Fruit fly (Drosophila melanogaster) whole organism, embryonic: ENCODE results near the gene CG3078.
A peak's percentile ranks its signal among the peaks of the same experiment; 100 is the strongest.

Source experiments
- CG10565 ChIP-seq: fragments of 200-800 bp; sonication (Bioruptor generic); optimal IDR thresholded peaks from 3 replicates; lab custom pipeline; 2016; ENCODE audit warnings: missing biosample characterization, mild to moderate bottlenecking, missing genetic modification characterization
- CG11085 ChIP-seq: fragments of 200-800 bp; sonication (Bioruptor generic); IDR thresholded peaks from 2 replicates; pipeline ENCODE4 v1.3.6; 2022; ENCODE audit warnings: missing biosample characterization, missing genetic modification characterization
- CG11560 ChIP-seq: fragments of 200-800 bp; sonication (Bioruptor generic); IDR thresholded peaks from 3 replicates; pipeline ENCODE4 v1.3.6; 2022; ENCODE audit warnings: missing biosample characterization, missing genetic modification characterization
- CG11696 ChIP-seq: fragments of 200-800 bp; sonication (Bioruptor generic); IDR thresholded peaks from 2 replicates; pipeline ENCODE4 v1.3.6; 2022; ENCODE audit warnings: missing biosample characterization, missing genetic modification characterization
- CG12299 ChIP-seq: fragments of 200-800 bp; sonication (Bioruptor generic); optimal IDR thresholded peaks from 2 replicates; lab custom pipeline; 2018; ENCODE audit warnings: missing biosample characterization, mild to moderate bottlenecking, missing genetic modification characterization
- CG13624 ChIP-seq: fragments of 200-800 bp; sonication (Bioruptor generic); optimal IDR thresholded peaks from 2 replicates; lab custom pipeline; 2016; ENCODE audit warnings: missing biosample characterization, missing genetic modification characterization
- CG1647 ChIP-seq: fragments of 200-800 bp; sonication (Bioruptor generic); optimal IDR thresholded peaks from 3 replicates; lab custom pipeline; 2016; ENCODE audit warnings: missing biosample characterization, missing genetic modification characterization
- CG16863 ChIP-seq: fragments of 200-800 bp; sonication (Bioruptor generic); optimal IDR thresholded peaks from 3 replicates; lab custom pipeline; 2016; ENCODE audit warnings: missing biosample characterization, missing genetic modification characterization
- CG17328 ChIP-seq: fragments of 200-800 bp; sonication (Bioruptor generic); IDR thresholded peaks from 2 replicates; pipeline ENCODE4 v1.3.6; 2022; ENCODE audit warnings: missing biosample characterization, missing genetic modification characterization
- CG17359 ChIP-seq: fragments of 200-800 bp; sonication (Bioruptor generic); optimal IDR thresholded peaks from 3 replicates; lab custom pipeline; 2018; ENCODE audit warnings: missing biosample characterization, mild to moderate bottlenecking, missing genetic modification characterization, moderate library complexity
- CG17612 ChIP-seq: fragments of 200-800 bp; sonication (Bioruptor generic); IDR thresholded peaks from 2 replicates; pipeline ENCODE4 v1.3.6; 2022; ENCODE audit warnings: missing biosample characterization, missing genetic modification characterization
- CG31441 ChIP-seq: fragments of 200-800 bp; sonication (Bioruptor generic); IDR thresholded peaks from 2 replicates; pipeline ENCODE4 v1.3.6; 2022; ENCODE audit warnings: missing biosample characterization, missing genetic modification characterization
- CG32532 ChIP-seq: fragments of 200-800 bp; sonication (Bioruptor generic); IDR thresholded peaks from 2 replicates; pipeline ENCODE4 v1.3.6; 2022; ENCODE audit warnings: missing biosample characterization, missing genetic modification characterization
- CG34422 ChIP-seq: fragments of 200-800 bp; sonication (Bioruptor generic); IDR thresholded peaks from 3 replicates; pipeline ENCODE4 v1.3.6; 2022; ENCODE audit warnings: missing biosample characterization, missing genetic modification characterization
- CG4328 ChIP-seq: fragments of 200-800 bp; sonication (Bioruptor generic); optimal IDR thresholded peaks from 3 replicates; lab custom pipeline; 2017; ENCODE audit warnings: missing biosample characterization, missing genetic modification reagents, missing genetic modification characterization
- CG4617 ChIP-seq: fragments of 200-800 bp; sonication (Bioruptor generic); optimal IDR thresholded peaks from 3 replicates; lab custom pipeline; 2016; ENCODE audit warnings: missing biosample characterization, missing genetic modification characterization, borderline replicate concordance
- CG6175 ChIP-seq: fragments of 200-800 bp; sonication (Bioruptor generic); IDR thresholded peaks from 3 replicates; pipeline ENCODE4 v1.3.6; 2022; ENCODE audit warnings: missing biosample characterization, missing genetic modification characterization
- CG7786 ChIP-seq: fragments of 200-800 bp; sonication (Bioruptor generic); optimal IDR thresholded peaks from 2 replicates; lab custom pipeline; 2016; ENCODE audit warnings: missing biosample characterization, missing genetic modification characterization
- CG7987 ChIP-seq: fragments of 200-800 bp; sonication (Bioruptor generic); optimal IDR thresholded peaks from 2 replicates; lab custom pipeline; 2018; ENCODE audit warnings: missing biosample characterization, mild to moderate bottlenecking, missing genetic modification characterization, moderate library complexity
- CG8359 ChIP-seq: fragments of 200-800 bp; sonication (Bioruptor generic); optimal IDR thresholded peaks from 2 replicates; lab custom pipeline; 2017; ENCODE audit warnings: missing biosample characterization, mild to moderate bottlenecking, missing genetic modification characterization, borderline replicate concordance
- CG8924 ChIP-seq: fragments of 200-800 bp; optimal IDR thresholded peaks from 3 replicates; lab custom pipeline; 2019; ENCODE audit warnings: missing biosample characterization, mild to moderate bottlenecking, missing genetic modification characterization, moderate library complexity
- Chrac-16 ChIP-seq: fragments of 200-800 bp; sonication (Bioruptor generic); optimal IDR thresholded peaks from 3 replicates; lab custom pipeline; 2016; ENCODE audit warnings: missing biosample characterization, missing genetic modification characterization
- Dek ChIP-seq: fragments of 200-800 bp; sonication (Bioruptor generic); optimal IDR thresholded peaks from 3 replicates; lab custom pipeline; 2019; ENCODE audit warnings: missing biosample characterization, mild to moderate bottlenecking, missing genetic modification characterization, moderate library complexity
- Dip3 ChIP-seq: fragments of 200-800 bp; sonication (Bioruptor generic); optimal IDR thresholded peaks from 3 replicates; lab custom pipeline; 2016; ENCODE audit warnings: missing biosample characterization, missing genetic modification characterization
- Doc2 ChIP-seq: fragments of 200-800 bp; sonication (Bioruptor generic); IDR thresholded peaks from 2 replicates; pipeline ENCODE4 v1.3.6; 2022; ENCODE audit warnings: missing biosample characterization, missing genetic modification characterization
- Elba2 ChIP-seq: fragments of 200-800 bp; sonication (Bioruptor generic); optimal IDR thresholded peaks from 3 replicates; lab custom pipeline; 2016; ENCODE audit warnings: missing biosample characterization, missing genetic modification characterization
- Ets97D ChIP-seq: fragments of 200-800 bp; sonication (Bioruptor generic); optimal IDR thresholded peaks from 3 replicates; lab custom pipeline; 2016; ENCODE audit warnings: missing biosample characterization, missing genetic modification characterization
- Hmr ChIP-seq: fragments of 200-800 bp; sonication (Bioruptor generic); optimal IDR thresholded peaks from 3 replicates; lab custom pipeline; 2017; ENCODE audit warnings: mild to moderate bottlenecking, missing biosample characterization, missing genetic modification reagents, missing genetic modification characterization
- Hsf ChIP-seq: fragments of 200-800 bp; sonication (Bioruptor generic); optimal IDR thresholded peaks from 3 replicates; lab custom pipeline; 2016; ENCODE audit warnings: missing biosample characterization, missing genetic modification characterization
- MBD-R2 ChIP-seq: fragments of 200-800 bp; sonication (Bioruptor generic); IDR thresholded peaks from 2 replicates; pipeline ENCODE4 v1.3.6; 2022; ENCODE audit warnings: missing biosample characterization, missing genetic modification characterization
- MESR4 ChIP-seq: fragments of 200-800 bp; sonication (Bioruptor generic); optimal IDR thresholded peaks from 2 replicates; lab custom pipeline; 2018; ENCODE audit warnings: missing biosample characterization, mild to moderate bottlenecking, missing genetic modification characterization, moderate library complexity
- Med ChIP-seq: fragments of 200-800 bp; sonication (Bioruptor generic); peaks from one replicate; lab custom pipeline; 2016; ENCODE audit warnings: missing biosample characterization, missing genetic modification characterization, mild to moderate bottlenecking, inconsistent platforms, moderate library complexity
- Opbp ChIP-seq: fragments of 200-800 bp; sonication (Bioruptor generic); IDR thresholded peaks from 3 replicates; pipeline ENCODE4 v1.3.6; 2022; ENCODE audit warnings: missing biosample characterization, missing genetic modification characterization; ENCODE audit not compliant: partially characterized antibody
- Optix ChIP-seq: fragments of 200-800 bp; sonication (Bioruptor generic); IDR thresholded peaks from 3 replicates; pipeline ENCODE4 v1.3.6; 2022; ENCODE audit warnings: missing biosample characterization, missing genetic modification characterization
- PHDP ChIP-seq: fragments of 200-800 bp; sonication (Bioruptor generic); optimal IDR thresholded peaks from 3 replicates; lab custom pipeline; 2018; ENCODE audit warnings: missing biosample characterization, mild to moderate bottlenecking, missing genetic modification characterization, moderate library complexity
- Xrp1 ChIP-seq: fragments of 200-800 bp; sonication (Bioruptor generic); IDR thresholded peaks from 2 replicates; pipeline ENCODE4 v1.3.6; 2022; ENCODE audit warnings: missing biosample characterization, missing genetic modification characterization
- ac ChIP-seq: fragments of 200-800 bp; sonication (Bioruptor generic); optimal IDR thresholded peaks from 3 replicates; lab custom pipeline; 2017; ENCODE audit warnings: missing biosample characterization, mild to moderate bottlenecking, missing genetic modification characterization
- cato ChIP-seq: fragments of 200-800 bp; sonication (Bioruptor generic); optimal IDR thresholded peaks from 2 replicates; lab custom pipeline; 2016; ENCODE audit warnings: missing biosample characterization, missing genetic modification characterization, borderline replicate concordance
- crol ChIP-seq: fragments of 200-800 bp; sonication (Bioruptor generic); IDR thresholded peaks from 2 replicates; pipeline ENCODE4 v1.3.6; 2022; ENCODE audit warnings: missing biosample characterization, missing genetic modification characterization
- eyg ChIP-seq: fragments of 200-800 bp; sonication (Bioruptor generic); optimal IDR thresholded peaks from 3 replicates; lab custom pipeline; 2016; ENCODE audit warnings: missing biosample characterization, missing genetic modification characterization
- gcm2 ChIP-seq: fragments of 200-800 bp; sonication (Bioruptor generic); optimal IDR thresholded peaks from 2 replicates; lab custom pipeline; 2016; ENCODE audit warnings: missing biosample characterization, missing genetic modification characterization
- lab ChIP-seq: fragments of 200-800 bp; sonication (Bioruptor generic); optimal IDR thresholded peaks from 3 replicates; lab custom pipeline; 2017; ENCODE audit warnings: missing biosample characterization, missing genetic modification characterization, mild to moderate bottlenecking, moderate library complexity, missing genetic modification reagents
- otp ChIP-seq: fragments of 200-800 bp; sonication (Bioruptor generic); IDR thresholded peaks from 3 replicates; pipeline ENCODE4, ENCODE4 v1.3.6; 2022; ENCODE audit warnings: missing biosample characterization, missing genetic modification characterization
- psq ChIP-seq: fragments of 200-800 bp; sonication (Bioruptor generic); optimal IDR thresholded peaks from 2 replicates; lab custom pipeline; 2017; ENCODE audit warnings: missing biosample characterization, missing genetic modification characterization
- sens ChIP-seq: fragments of 200-800 bp; sonication (Bioruptor generic); peaks from one replicate; lab custom pipeline; 2016; ENCODE audit warnings: missing biosample characterization, missing genetic modification characterization
- toy ChIP-seq: fragments of 200-800 bp; sonication (Bioruptor generic); IDR thresholded peaks from 2 replicates; pipeline ENCODE4 v1.3.6; 2022; ENCODE audit warnings: missing biosample characterization, missing genetic modification characterization
- trem ChIP-seq: fragments of 200-800 bp; optimal IDR thresholded peaks from 3 replicates; lab custom pipeline; 2019; ENCODE audit warnings: missing biosample characterization, mild to moderate bottlenecking, missing genetic modification characterization, moderate library complexity
- twi ChIP-seq: fragments of 200-800 bp; optimal IDR thresholded peaks from 2 replicates; lab custom pipeline; 2019; ENCODE audit warnings: missing biosample characterization, mild to moderate bottlenecking, missing genetic modification characterization, moderate library complexity
- unpg ChIP-seq: fragments of 200-800 bp; sonication (Bioruptor generic); optimal IDR thresholded peaks from 3 replicates; lab custom pipeline; 2018; ENCODE audit warnings: missing biosample characterization, mild to moderate bottlenecking, missing genetic modification characterization, moderate library complexity

Gene CG3078

dm6 chrX:2296230-2297044 lies 36.8 kb upstream of the CG3078 start (continued):
- TF ChIP-seq Chrac-16 (GFP tag; lab: Kevin White, UChicago) (peak; percentile 92), sens (GFP tag; lab: Kevin White, UChicago) (peak; percentile 99), Elba2 (GFP tag; lab: Kevin White, UChicago) (peak; percentile 50), psq (GFP tag; lab: Kevin White, UChicago) (peak; percentile 51), Hsf (peak; percentile 94), twi (tag; lab: Kevin White, UChicago) (peak; percentile 88), Doc2 (GFP tag; lab: Robert Waterston, UW) (peak; percentile 55; the same call in 1 of the 2 replicates), unpg (peak; percentile 87), CG31441 (GFP tag; lab: Robert Waterston, UW) (peak; percentile 95), CG16863 (GFP tag; lab: Kevin White, UChicago) (peak; percentile 95), toy (GFP tag; lab: Robert Waterston, UW) (no peak), Hmr (peak; percentile 96), eyg (GFP tag; lab: Kevin White, UChicago) (peak; percentile 89), CG11696 (GFP tag; lab: Robert Waterston, UW) (peak; percentile 51; the same call in 1 of the 2 replicates), CG4328 (GFP tag; lab: Kevin White, UChicago) (peak; percentile 87), Dek (tag; lab: Kevin White, UChicago) (peak; percentile 87), CG32532 (GFP tag; lab: Robert Waterston, UW) (peak; percentile 77), CG13624 (GFP tag; lab: Kevin White, UChicago) (peak; percentile 94), MESR4 (no peak), CG11560 (tag; lab: Robert Waterston, UW) (peak; percentile 68; the same call in 2 of the 3 replicates), CG1647 (GFP tag; lab: Kevin White, UChicago) (peak; percentile 85), crol (GFP tag; lab: Robert Waterston, UW) (peak; percentile 96), CG10565 (GFP tag; lab: Kevin White, UChicago) (peak; percentile 69), CG6175 (no peak; the same call in 2 of the 3 replicates), gcm2 (peak; percentile 72), Opbp (GFP tag; lab: Robert Waterston, UW) (no peak), CG17328 (peak; percentile 72), cato (GFP tag; lab: Kevin White, UChicago) (peak; percentile 91), CG7786 (GFP tag; lab: Kevin White, UChicago) (peak; percentile 96), CG17359 (tag; lab: Kevin White, UChicago) (peak; percentile 87), Med (GFP tag; lab: Kevin White, UChicago) (peak; percentile 98), CG7987 (peak; percentile 66), CG34422 (no peak), Dip3 (peak; percentile 81), PHDP (tag; lab: Kevin White, UChicago) (peak; percentile 93), trem (tag; lab: Kevin White, UChicago) (peak; percentile 79), CG17612 (GFP tag; lab: Robert Waterston, UW) (peak; percentile 41; the same call in 1 of the 2 replicates), Optix (GFP tag; lab: Robert Waterston, UW) (peak; percentile 74), ac (peak; percentile 87), otp (GFP tag; lab: Robert Waterston, UW) (no peak), CG8924 (tag; lab: Kevin White, UChicago) (peak; percentile 96), CG4617 (GFP tag; lab: Kevin White, UChicago) (peak; percentile 75), CG12299 (tag; lab: Kevin White, UChicago) (peak; percentile 79), lab (GFP tag; lab: Kevin White, UChicago) (peak; percentile 93), CG11085 (GFP tag; lab: Robert Waterston, UW) (peak; percentile 72), Xrp1 (GFP tag; lab: Robert Waterston, UW) (peak; percentile 86), Ets97D (GFP tag; lab: Kevin White, UChicago) (peak; percentile 49), MBD-R2 (0 out of 2 replicates have a peak, but pooled peaks have one; percentile 43), CG8359 (GFP tag; lab: Kevin White, UChicago) (peak; percentile 88)
